Fruit fly (Drosophila melanogaster) whole organism, embryonic: ENCODE results near the gene Hexo2.

Experiments used
- CG31365 ChIP-seq: fragments of 200-800 bp; sonication (Bioruptor generic); optimal IDR thresholded peaks from 2 replicates; lab custom pipeline; 2018; ENCODE audit warnings: missing biosample characterization, mild to moderate bottlenecking, missing genetic modification characterization
- CG5180 ChIP-seq: fragments of 200-800 bp; sonication (Bioruptor generic); optimal IDR thresholded peaks from 3 replicates; lab custom pipeline; 2017; ENCODE audit warnings: missing biosample characterization, missing genetic modification characterization, mild to moderate bottlenecking, moderate library complexity, missing genetic modification reagents
- CG7928 ChIP-seq: fragments of 200-800 bp; sonication (Bioruptor generic); optimal IDR thresholded peaks from 2 replicates; lab custom pipeline; 2017; ENCODE audit warnings: missing biosample characterization, mild to moderate bottlenecking, missing genetic modification characterization
- CG8388 ChIP-seq: fragments of 200-800 bp; sonication (Bioruptor generic); optimal IDR thresholded peaks from 2 replicates; lab custom pipeline; 2019; ENCODE audit warnings: missing biosample characterization, mild to moderate bottlenecking, missing genetic modification characterization, moderate library complexity
- Dfd ChIP-seq, 2 experiments: fragments of >200 bp; optimal IDR thresholded peaks; 2 replicates each; lab custom pipeline; 2017; ENCODE audit warnings: missing biosample characterization in 2 of 2, missing genetic modification characterization in 2 of 2
- chm ChIP-seq: fragments of 200-800 bp; sonication (Bioruptor generic); IDR thresholded peaks from 2 replicates; pipeline ENCODE4 v1.3.6; 2022; ENCODE audit warnings: missing biosample characterization, missing genetic modification characterization
- org-1 ChIP-seq: fragments of 200-800 bp; sonication (Bioruptor generic); optimal IDR thresholded peaks from 2 replicates; lab custom pipeline; 2017; ENCODE audit warnings: missing biosample characterization, missing genetic modification characterization
- twi ChIP-seq: fragments of 200-800 bp; optimal IDR thresholded peaks from 2 replicates; lab custom pipeline; 2019; ENCODE audit warnings: missing biosample characterization, mild to moderate bottlenecking, missing genetic modification characterization, moderate library complexity

DNA sequence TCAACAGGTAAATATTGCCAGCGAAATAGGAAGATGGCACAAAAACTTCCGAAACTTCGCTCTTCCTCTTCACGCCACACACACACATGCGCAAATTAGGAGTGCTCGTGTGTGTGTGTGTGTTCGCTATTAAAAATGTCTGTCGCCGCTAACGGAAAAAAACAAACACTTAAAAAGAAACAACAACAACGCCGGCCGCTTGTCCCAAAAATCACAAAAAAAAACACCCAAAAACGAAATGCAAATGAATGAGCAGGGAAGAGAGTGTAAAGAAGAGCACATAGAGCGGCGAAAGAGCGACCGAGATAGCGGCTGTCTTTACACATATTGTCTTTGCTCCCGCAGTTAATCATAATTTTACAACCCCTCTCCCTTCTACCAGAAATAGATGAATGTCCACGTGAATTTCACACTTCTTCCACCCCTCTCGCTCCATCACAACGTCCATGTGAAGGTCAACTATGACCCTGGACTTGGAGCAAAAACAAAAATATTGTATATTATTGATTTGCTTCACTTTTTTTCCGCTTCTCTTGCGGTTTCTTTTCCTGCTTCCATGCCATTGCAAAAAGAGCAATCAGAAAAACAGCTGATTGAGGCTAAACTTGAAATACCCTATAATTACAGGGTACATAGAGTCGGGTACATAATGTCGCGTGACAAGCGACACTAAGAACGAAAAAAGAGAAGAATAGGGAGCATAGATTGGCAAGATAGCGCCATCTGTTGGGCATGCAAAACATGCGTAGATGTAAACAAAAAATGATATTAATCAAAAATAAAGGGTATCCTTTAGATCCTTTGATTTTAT, 27.4 kb upstream of the Hexo2 start:
- TF ChIP-seq twi (tag; lab: Kevin White, UChicago), result no peak
- no peak for TF ChIP-seq org-1
- TF ChIP-seq chm (GFP tag; lab: Robert Waterston, UW), result no peak
- no peak for TF ChIP-seq Dfd (GFP tag; optimal IDR thresholded peaks at IDR 0.05; lab: Kevin White, UChicago)
- TF ChIP-seq CG31365 (tag; lab: Kevin White, UChicago), result no peak
- TF ChIP-seq CG8388, result no peak
- no peak for TF ChIP-seq CG7928 (GFP tag; lab: Kevin White, UChicago)
- no peak for TF ChIP-seq CG5180
